Worm (Caenorhabditis elegans): ENCODE results near the gene swsn-7.

swsn-7 gene

DNA sequence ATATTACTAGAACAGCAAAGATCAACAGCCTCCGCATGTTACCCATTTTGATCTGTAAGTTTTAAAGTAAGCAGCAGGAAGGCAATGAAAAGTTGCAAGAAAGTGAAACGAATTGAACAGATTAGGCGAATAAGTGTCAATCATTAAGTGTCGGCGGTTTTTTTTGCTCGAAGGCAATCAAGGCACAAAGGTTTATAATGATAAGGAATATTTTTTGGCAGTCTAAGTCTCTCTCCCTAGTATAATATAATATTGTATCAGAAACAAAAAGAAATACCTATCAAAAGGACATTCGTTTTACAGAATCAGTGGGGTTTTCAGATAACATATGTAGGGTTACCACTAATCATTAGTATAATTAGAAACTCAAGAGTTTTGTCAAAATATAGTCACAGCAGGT is 5.1 kb upstream of the swsn-7 start, which contains the start of gene nrf-6 (continued):
- TF ChIP-seq arid-1 (GFP tag; conservative IDR thresholded peaks at IDR 0.05) (no peak), spr-1 (tag; optimal IDR thresholded peaks at IDR 0.05) (no peak), aly-2 (tag; optimal IDR thresholded peaks at IDR 0.05) (no peak), fkh-10 (GFP tag; optimal IDR thresholded peaks at IDR 0.05) (no peak), Y105C5A.15 (GFP tag; IDR thresholded peaks at IDR 0.05) (no peak), nhr-111 (GFP tag; optimal IDR thresholded peaks at IDR 0.05) (no peak), tag-97 (GFP tag; IDR thresholded peaks at IDR 0.05) (no peak), duxl-1 (tag; optimal IDR thresholded peaks at IDR 0.05; ENCODE audit: poor library complexity) (no peak), lin-39 (tag; optimal IDR thresholded peaks at IDR 0.05) (no peak), ceh-20 (GFP tag; IDR thresholded peaks at IDR 0.05) (no peak), jun-1 (tag; optimal IDR thresholded peaks at IDR 0.05) (no peak), cey-2 (tag; optimal IDR thresholded peaks at IDR 0.05; ENCODE audit: borderline replicate concordance, insufficient read depth) (no peak), F44E2.7 (GFP tag; IDR thresholded peaks at IDR 0.05) (no peak), egl-43 (GFP tag; IDR thresholded peaks at IDR 0.05) (no peak), unc-39 (tag; optimal IDR thresholded peaks at IDR 0.05) (no peak), dve-1 (tag; optimal IDR thresholded peaks at IDR 0.05; ENCODE audit: insufficient read depth) (peak; percentile 74), spr-3 (GFP tag; optimal IDR thresholded peaks at IDR 0.05) (no peak), F49E8.2 (tag; optimal IDR thresholded peaks at IDR 0.05; ENCODE audit: borderline replicate concordance) (no peak), ces-1 (GFP tag; optimal IDR thresholded peaks at IDR 0.05) (no peak), daf-8 (GFP tag; IDR thresholded peaks at IDR 0.05) (no peak), aha-1 (tag) (no peak), daf-16 (GFP tag; optimal IDR thresholded peaks at IDR 0.05) (peak in 1 of 2 experiments; percentile 11), daf-16 (tag; optimal IDR thresholded peaks at IDR 0.05) (peak; percentile 49), mdl-1 (tag; optimal IDR thresholded peaks at IDR 0.05) (no peak), ctbp-1 (GFP tag; IDR thresholded peaks at IDR 0.05) (no peak), ZK546.5 (tag; optimal IDR thresholded peaks at IDR 0.05) (no peak), R02D3.7 (tag; optimal IDR thresholded peaks at IDR 0.05) (no peak), nhr-10 (tag; optimal IDR thresholded peaks at IDR 0.05) (no peak), pha-4 (GFP tag; IDR thresholded peaks at IDR 0.05) (no peak), pha-4 (tag; optimal IDR thresholded peaks at IDR 0.05) (no peak), F37D6.2 (tag; optimal IDR thresholded peaks at IDR 0.05) (no peak), hmg-1.1 (GFP tag; IDR thresholded peaks at IDR 0.05) (no peak), ceh-32 (tag; optimal IDR thresholded peaks at IDR 0.05; ENCODE audit: poor library complexity) (no peak)

DNA sequence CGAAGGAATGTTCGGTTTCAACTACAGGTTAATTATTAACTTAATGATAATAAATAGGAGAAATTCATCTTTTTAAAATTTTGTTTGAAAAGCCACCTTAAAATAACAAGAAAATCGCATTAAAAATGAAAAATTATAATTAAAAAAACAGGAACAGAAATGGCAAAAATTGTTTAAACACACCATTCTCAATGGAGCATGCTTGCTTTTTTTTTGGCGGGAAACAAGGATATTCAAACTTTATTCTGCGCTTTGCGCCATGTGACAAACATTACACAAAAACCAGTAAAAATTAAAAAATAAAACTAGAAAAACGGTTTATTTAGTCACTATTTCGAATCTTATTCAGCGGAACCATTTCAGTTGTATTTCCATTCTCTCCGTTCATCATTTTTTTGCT is 1.2 kb upstream of the swsn-7 start:
- TF ChIP-seq nhr-10 (tag; optimal IDR thresholded peaks at IDR 0.05) (no peak), T26A8.4 (GFP tag; IDR thresholded peaks at IDR 0.05) (no peak), ZK337.2 (GFP tag; IDR thresholded peaks at IDR 0.05) (no peak), arid-1 (GFP tag; conservative IDR thresholded peaks at IDR 0.05) (no peak), ztf-7 (tag; optimal IDR thresholded peaks at IDR 0.05) (no peak), Y75B8A.6 (GFP tag; IDR thresholded peaks at IDR 0.05) (no peak), hlh-11 (tag; optimal IDR thresholded peaks at IDR 0.05) (no peak)

- TF ChIP-seq ZK337.2 (GFP tag; IDR thresholded peaks at IDR 0.05) (peak; percentile 43; the same call in 1 of the 2 replicates), ztf-11 (tag; optimal IDR thresholded peaks at IDR 0.05) (no peak), lsy-2 (tag; optimal IDR thresholded peaks at IDR 0.05) (peak; percentile 65 to 81), ztf-7 (tag; optimal IDR thresholded peaks at IDR 0.05) (no peak), lin-38 (GFP tag; IDR thresholded peaks at IDR 0.05) (peak; percentile 91), dpl-1 (GFP tag; optimal IDR thresholded peaks at IDR 0.05) (peak; percentile 70), egl-43 (GFP tag; IDR thresholded peaks at IDR 0.05) (peak; percentile 93), sdz-12 (GFP tag; optimal IDR thresholded peaks at IDR 0.05) (peak; percentile 50), duxl-1 (tag; optimal IDR thresholded peaks at IDR 0.05; ENCODE audit: poor library complexity) (peak; percentile 60), tag-97 (GFP tag; IDR thresholded peaks at IDR 0.05) (no peak), F37D6.2 (tag; optimal IDR thresholded peaks at IDR 0.05) (peak; percentile 89), dve-1 (tag; optimal IDR thresholded peaks at IDR 0.05; ENCODE audit: insufficient read depth) (peak; percentile 98), mep-1 (tag; optimal IDR thresholded peaks at IDR 0.05) (peak; percentile 97), snpc-4 (tag; optimal IDR thresholded peaks at IDR 0.05) (no peak), nhr-25 (tag; optimal IDR thresholded peaks at IDR 0.05; ENCODE audit: borderline replicate concordance, insufficient read depth) (peak; percentile 86), unc-62 (GFP tag; optimal IDR thresholded peaks at IDR 0.05 in 1 of 2) (peak in 1 of 2 experiments; percentile 99), unc-62 (tag; optimal IDR thresholded peaks at IDR 0.05) (no peak), madf-9 (GFP tag; conservative IDR thresholded peaks at IDR 0.05) (peak; percentile 84; the same call in 1 of the 2 replicates), pqm-1 (tag; optimal IDR thresholded peaks at IDR 0.05) (peak; percentile 32)
Observed at ce11 chrII:8028246-8028694, 707 bp upstream of the swsn-7 start.
